Worm (Caenorhabditis elegans) whole organism, L1 larva: ENCODE results near the gene sto-3.

ENCODE experiments used
- ceh-88 ChIP-seq: fragments of 200-800 bp; sonication (Bioruptor generic); IDR thresholded peaks from 2 replicates; pipeline ENCODE4 v1.3.6; 2022; ENCODE audit warnings: missing genetic modification characterization, missing compliant biosample characterization
- fos-1 ChIP-seq: fragments of 150-350 bp; optimal IDR thresholded peaks from 2 replicates; lab custom pipeline; 2014; ENCODE audit warnings: missing biosample characterization, missing genetic modification characterization
- lir-3 ChIP-seq: sonication (generic microtip); optimal IDR thresholded peaks from 2 replicates; lab custom pipeline; 2016; ENCODE audit warnings: mild to moderate bottlenecking, missing genetic modification characterization, moderate library complexity, missing compliant biosample characterization; ENCODE audit not compliant: poor library complexity
- nhr-11 ChIP-seq: fragments of 150-350 bp; optimal IDR thresholded peaks from 2 replicates; lab custom pipeline; 2014; ENCODE audit warnings: missing biosample characterization, missing genetic modification characterization
- nhr-237 ChIP-seq: fragments of 150-350 bp; optimal IDR thresholded peaks from 2 replicates; lab custom pipeline; 2014; ENCODE audit warnings: missing biosample characterization, missing genetic modification characterization
- pag-3 ChIP-seq: sonication (generic microtip); optimal IDR thresholded peaks from 2 replicates; lab custom pipeline; 2017; ENCODE audit warnings: missing genetic modification characterization, mild to moderate bottlenecking, missing compliant biosample characterization, antibody characterized with exemption, borderline replicate concordance; ENCODE audit not compliant: insufficient read depth

DNA sequence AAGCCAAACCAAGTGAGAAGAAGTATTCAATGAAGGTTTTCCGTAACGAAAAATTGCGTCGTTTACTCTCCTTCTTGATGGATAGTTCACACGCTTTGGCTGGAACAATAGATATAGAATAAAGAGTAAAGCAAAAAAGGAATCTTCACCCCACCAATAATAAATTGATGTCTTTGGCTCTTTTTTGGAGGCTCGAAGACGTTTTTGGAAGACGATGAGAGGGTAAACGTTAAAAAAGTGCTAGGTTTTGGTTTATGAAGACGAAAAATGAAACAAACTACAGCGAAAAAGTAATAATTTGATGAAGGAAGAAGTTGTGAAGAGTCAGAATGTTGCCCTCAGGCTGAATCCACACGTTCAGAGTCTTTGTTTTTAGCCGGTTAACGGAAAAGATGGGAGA, at the start of gene sto-3:
- TF ChIP-seq ceh-88 (GFP tag; lab: Robert Waterston, UW) = no peak
- TF ChIP-seq pag-3 = no peak
- no peak for TF ChIP-seq fos-1 (tag; lab: Kevin White, UChicago)
- no peak for TF ChIP-seq nhr-237
- TF ChIP-seq nhr-11 = no peak
- TF ChIP-seq lir-3 (tag; lab: Kevin White, UChicago) = no peak
